Fruit fly (Drosophila melanogaster): ENCODE results near the gene CG34308.
A peak's percentile ranks its signal among the peaks of the same experiment; 100 is the strongest.

CG34308 gene

dm6 chr3R:13078263-13078662, 10.8 kb upstream of the CG34308 start (continued):
- TF ChIP-seq bab2 (GFP tag; optimal IDR thresholded peaks at IDR 0.05) = peak; percentile 5
- no peak for TF ChIP-seq pb (GFP tag; optimal IDR thresholded peaks at IDR 0.05)
- TF ChIP-seq al (GFP tag; IDR thresholded peaks at IDR 0.05) = no peak
- TF ChIP-seq D (optimal IDR thresholded peaks at IDR 0.05) = no peak
- TF ChIP-seq D (GFP tag; optimal IDR thresholded peaks at IDR 0.05) = no peak
- TF ChIP-seq CG8765 (GFP tag; IDR thresholded peaks at IDR 0.05) = no peak
- peak; percentile 46 for TF ChIP-seq CG13424 (tag; optimal IDR thresholded peaks at IDR 0.05)
- TF ChIP-seq Six4 (GFP tag; optimal IDR thresholded peaks at IDR 0.05) = no peak
- no peak for TF ChIP-seq CG8924 (tag; optimal IDR thresholded peaks at IDR 0.05)
- no peak for TF ChIP-seq z (GFP tag; IDR thresholded peaks at IDR 0.05)
- no peak for TF ChIP-seq CG43689 (GFP tag; IDR thresholded peaks at IDR 0.05)
- TF ChIP-seq dmrt99B (tag; optimal IDR thresholded peaks at IDR 0.05) = no peak
- no peak for TF ChIP-seq CG4424 (GFP tag; optimal IDR thresholded peaks at IDR 0.05)
- TF ChIP-seq CG18764 (GFP tag; optimal IDR thresholded peaks at IDR 0.05) = no peak
- no peak for TF ChIP-seq h (optimal IDR thresholded peaks at IDR 0.05)
- no peak for TF ChIP-seq CG7271 (tag; optimal IDR thresholded peaks at IDR 0.05)
- no peak for TF ChIP-seq ro (GFP tag; IDR thresholded peaks at IDR 0.05)
- no peak for TF ChIP-seq CG17568 (GFP tag; optimal IDR thresholded peaks at IDR 0.05)
- TF ChIP-seq Kr (GFP tag; optimal IDR thresholded peaks at IDR 0.05) = no peak
- TF ChIP-seq Bteb2 (GFP tag; optimal IDR thresholded peaks at IDR 0.05) = no peak
- TF ChIP-seq eve (GFP tag; optimal IDR thresholded peaks at IDR 0.05) = no peak
- TF ChIP-seq ci (GFP tag; IDR thresholded peaks at IDR 0.05) = peak; percentile 54; the same call in 2 of the 3 replicates
- TF ChIP-seq Gug (GFP tag; IDR thresholded peaks at IDR 0.05) = no peak
- TF ChIP-seq CG2129 (GFP tag; IDR thresholded peaks at IDR 0.05; ENCODE audit: partially characterized antibody) = no peak
- no peak for TF ChIP-seq ham (GFP tag; IDR thresholded peaks at IDR 0.05)
- no peak for TF ChIP-seq Oli (tag; optimal IDR thresholded peaks at IDR 0.05)
- TF ChIP-seq Tbp (GFP tag; optimal IDR thresholded peaks at IDR 0.05) = no peak
- no peak for TF ChIP-seq toy (GFP tag; IDR thresholded peaks at IDR 0.05)
- TF ChIP-seq fd96Cb (tag; optimal IDR thresholded peaks at IDR 0.05) = no peak
- no peak for TF ChIP-seq ewg (GFP tag; optimal IDR thresholded peaks at IDR 0.05)
- TF ChIP-seq CG42726 (GFP tag; IDR thresholded peaks at IDR 0.05; ENCODE audit: partially characterized antibody) = peak; percentile 79
- peak; percentile 38 for TF ChIP-seq CG9817 (tag; optimal IDR thresholded peaks at IDR 0.05)
- no peak for TF ChIP-seq Atf-2 (GFP tag; optimal IDR thresholded peaks at IDR 0.05)
- TF ChIP-seq Ptx1 (GFP tag; IDR thresholded peaks at IDR 0.05) = peak; percentile 28; the same call in 1 of the 2 replicates
- peak; percentile 36 for TF ChIP-seq Ets97D (GFP tag; optimal IDR thresholded peaks at IDR 0.05)
- no peak for TF ChIP-seq CG34224 (GFP tag; IDR thresholded peaks at IDR 0.05; ENCODE audit: partially characterized antibody)
- peak; percentile 4 for TF ChIP-seq CG10209 (GFP tag; optimal IDR thresholded peaks at IDR 0.05)
- TF ChIP-seq CG6854 (GFP tag; optimal IDR thresholded peaks at IDR 0.05) = no peak
- TF ChIP-seq vnd (GFP tag; IDR thresholded peaks at IDR 0.05; ENCODE audit: partially characterized antibody) = no peak
- TF ChIP-seq HmgD (GFP tag; optimal IDR thresholded peaks at IDR 0.05) = peak; percentile 15
- peak; percentile 24 for TF ChIP-seq gsb-n (tag; optimal IDR thresholded peaks at IDR 0.05)
- TF ChIP-seq CG9876 (GFP tag; optimal IDR thresholded peaks at IDR 0.05) = no peak
- no peak for TF ChIP-seq unpg (GFP tag; optimal IDR thresholded peaks at IDR 0.05)
- peak; percentile 80 for TF ChIP-seq amos (GFP tag; IDR thresholded peaks at IDR 0.05; ENCODE audit: partially characterized antibody)
- no peak for TF ChIP-seq so (GFP tag; IDR thresholded peaks at IDR 0.05)
- TF ChIP-seq CG15073 (GFP tag; optimal IDR thresholded peaks at IDR 0.05) = no peak
- TF ChIP-seq Awh (GFP tag; IDR thresholded peaks at IDR 0.05) = no peak
- TF ChIP-seq ranshi (GFP tag; IDR thresholded peaks at IDR 0.05) = no peak
- TF ChIP-seq Jarid2 (GFP tag; optimal IDR thresholded peaks at IDR 0.05) = no peak
- TF ChIP-seq sc (optimal IDR thresholded peaks at IDR 0.05) = no peak
- TF ChIP-seq sc (GFP tag; optimal IDR thresholded peaks at IDR 0.05) = no peak
- no peak for TF ChIP-seq lmd (GFP tag; IDR thresholded peaks at IDR 0.05)
- TF ChIP-seq dysf (GFP tag; IDR thresholded peaks at IDR 0.05) = peak; percentile 18; the same call in 1 of the 3 replicates

All from whole organism, embryonic.